Worm (Caenorhabditis elegans) whole organism, dauer: Measurements from ENCODE around the gene sams-3.

Experiments used
- unc-62 ChIP-seq: sonication (generic microtip); optimal IDR thresholded peaks from 2 replicates; lab custom pipeline; 2017; ENCODE audit warnings: missing biosample characterization, missing genetic modification reagents, missing genetic modification characterization

sams-3 gene

DNA sequence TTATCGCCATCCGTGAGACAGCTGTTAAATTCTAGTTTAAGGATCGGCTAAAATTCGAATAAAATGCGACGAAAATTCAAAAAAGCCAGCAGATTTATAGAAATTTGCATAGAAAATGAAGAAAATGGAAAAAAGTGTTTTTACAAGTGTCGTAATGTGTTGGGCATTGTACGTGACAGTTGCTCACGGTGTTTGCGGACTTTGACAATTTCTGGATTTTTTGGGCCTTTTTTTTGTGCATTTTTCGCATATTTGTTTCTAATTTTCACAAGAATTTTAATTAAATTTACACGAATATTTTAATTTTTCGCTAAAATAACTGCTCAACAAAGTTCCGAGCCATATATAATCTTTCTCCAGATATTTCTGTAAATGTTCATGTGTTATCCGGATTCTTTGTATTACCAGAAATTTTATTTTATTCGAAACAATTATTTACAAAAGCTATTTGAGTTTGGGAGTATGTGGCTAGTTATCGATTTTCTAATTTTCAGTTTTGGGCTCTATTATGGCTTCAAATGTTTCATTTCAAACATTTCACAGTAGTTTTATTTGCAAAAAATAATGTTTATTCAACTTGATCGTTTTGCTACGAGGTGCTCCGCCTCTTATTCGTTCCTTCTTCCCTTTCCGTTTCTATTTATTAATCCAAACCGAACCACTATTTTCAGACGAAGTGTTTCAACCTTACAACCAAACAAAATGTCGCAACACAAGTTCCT is at the start of gene sams-3:
TSS of gene sams-3 (plus strand) at position 672 of the 722 bp plus-strand sequence.
- no peak for TF ChIP-seq unc-62 (GFP tag; lab: Kevin White, UChicago)

- no peak for TF ChIP-seq unc-62 (GFP tag; lab: Kevin White, UChicago)
Observed at ce11 chrIV:5799577-5799976, 48.9 kb upstream of the sams-3 start.

DNA sequence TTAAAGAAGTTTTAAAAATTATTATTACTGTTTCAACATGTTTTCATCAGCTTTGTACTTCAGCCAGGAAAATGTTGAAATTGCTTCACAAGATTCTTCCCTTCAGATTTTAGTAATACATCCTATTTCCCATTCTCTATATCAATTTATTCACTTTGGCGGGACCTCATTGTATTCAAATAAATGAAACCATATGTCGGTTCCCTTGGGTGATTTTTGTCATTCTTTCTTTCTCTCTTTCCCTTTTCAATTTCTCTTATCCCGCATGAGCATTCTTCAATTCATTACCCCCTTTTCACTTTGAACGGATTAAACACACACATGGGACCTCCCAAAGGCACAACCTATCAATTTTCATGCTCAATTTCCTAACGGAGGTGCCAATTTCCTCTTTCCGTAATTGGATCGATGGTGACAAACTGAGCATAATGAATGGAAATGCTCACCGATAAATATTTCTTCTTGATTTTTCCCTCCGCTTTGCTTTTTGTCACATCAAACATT is 44.9 kb upstream of the sams-3 start:
- no peak for TF ChIP-seq unc-62 (GFP tag; lab: Kevin White, UChicago)

- TF ChIP-seq unc-62 (GFP tag; lab: Kevin White, UChicago), result no peak
Observed at ce11 chrIV:5805477-5805876, 43.0 kb upstream of the sams-3 start.

- no peak for TF ChIP-seq unc-62 (GFP tag; lab: Kevin White, UChicago)
Observed at ce11 chrIV:5806348-5806747, 42.1 kb upstream of the sams-3 start.

ce11 chrIV:5806909-5807308 is 41.5 kb upstream of the sams-3 start, which contains the start of gene lntl-1:
Gene lntl-1 (minus strand): TSS chrIV:5807093.
- no peak for TF ChIP-seq unc-62 (GFP tag; lab: Kevin White, UChicago)

DNA sequence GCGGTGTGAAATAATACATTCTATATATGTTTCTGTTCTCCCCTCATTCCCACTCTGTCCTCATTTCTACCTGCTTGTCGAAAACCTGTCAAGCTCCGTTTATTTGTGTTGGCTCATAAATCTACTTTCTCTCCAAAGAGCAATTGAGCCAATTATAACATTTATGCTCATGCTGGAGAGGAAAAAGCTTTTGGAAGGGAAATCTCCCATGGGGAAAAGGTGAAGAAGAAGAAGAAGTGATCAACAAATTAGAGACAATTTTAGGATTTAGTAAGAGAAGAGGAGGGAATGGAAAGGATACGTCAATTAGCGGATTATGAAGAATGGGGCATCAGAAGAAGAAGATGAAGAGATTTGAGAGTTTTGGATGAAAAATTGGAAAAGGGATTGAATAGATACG is 38.7 kb upstream of the sams-3 start:
- no peak for TF ChIP-seq unc-62 (GFP tag; lab: Kevin White, UChicago)

DNA sequence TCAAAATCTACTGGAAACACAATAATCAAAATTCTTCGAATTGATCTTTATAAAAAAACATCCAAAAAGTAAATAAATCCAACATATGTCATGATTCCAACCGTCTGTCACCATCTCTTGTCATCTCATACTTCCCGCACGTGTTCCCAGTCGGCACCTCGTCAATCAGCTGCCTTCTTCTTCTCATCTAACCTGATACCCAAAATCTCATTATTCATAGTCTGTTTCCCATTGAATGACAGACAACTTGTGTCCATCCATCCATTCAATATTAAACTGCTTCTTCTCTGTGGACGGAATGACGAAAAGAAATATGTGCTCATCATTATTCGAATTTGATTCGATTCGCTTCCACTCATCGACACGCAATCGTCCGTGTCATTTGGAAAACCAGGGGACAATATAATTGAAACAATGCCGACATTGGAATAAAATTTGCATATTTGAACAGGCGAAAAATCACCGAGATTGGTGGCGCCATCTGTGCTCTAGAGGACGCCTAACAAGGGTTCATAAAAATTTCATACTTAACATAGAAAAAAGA is 37.3 kb upstream of the sams-3 start:
- TF ChIP-seq unc-62 (GFP tag; lab: Kevin White, UChicago), result no peak

DNA sequence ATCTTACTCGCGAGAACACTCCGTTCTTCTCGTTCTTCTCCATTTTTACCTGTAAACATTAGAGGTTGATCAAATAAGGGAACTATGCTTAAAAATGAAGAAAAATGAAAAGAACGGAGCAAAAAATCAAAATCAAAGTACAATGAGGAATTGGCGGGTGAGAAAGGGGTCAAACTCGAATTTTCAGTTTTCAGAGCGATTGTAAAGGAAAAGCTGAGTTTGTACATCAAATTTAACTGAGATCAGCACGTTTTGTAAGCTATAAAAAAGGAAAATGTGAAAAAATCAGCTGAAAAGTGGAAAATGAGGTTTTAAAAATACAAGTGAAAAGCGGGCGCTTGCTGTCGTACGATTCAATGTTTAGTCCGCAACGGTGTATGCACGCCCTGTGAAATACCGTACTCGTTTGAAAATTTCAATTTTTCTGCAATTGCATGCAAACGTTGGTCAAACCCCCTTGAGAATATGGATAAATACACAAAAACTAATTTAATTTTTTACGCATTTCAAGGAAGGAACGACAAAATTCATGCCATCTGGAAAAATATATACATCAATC is 34.3 kb upstream of the sams-3 start, which contains the start of gene oops-1:
TSS of gene oops-1 (minus strand) at position 51 of the 559 bp plus-strand sequence.
- no peak for TF ChIP-seq unc-62 (GFP tag; lab: Kevin White, UChicago)

DNA sequence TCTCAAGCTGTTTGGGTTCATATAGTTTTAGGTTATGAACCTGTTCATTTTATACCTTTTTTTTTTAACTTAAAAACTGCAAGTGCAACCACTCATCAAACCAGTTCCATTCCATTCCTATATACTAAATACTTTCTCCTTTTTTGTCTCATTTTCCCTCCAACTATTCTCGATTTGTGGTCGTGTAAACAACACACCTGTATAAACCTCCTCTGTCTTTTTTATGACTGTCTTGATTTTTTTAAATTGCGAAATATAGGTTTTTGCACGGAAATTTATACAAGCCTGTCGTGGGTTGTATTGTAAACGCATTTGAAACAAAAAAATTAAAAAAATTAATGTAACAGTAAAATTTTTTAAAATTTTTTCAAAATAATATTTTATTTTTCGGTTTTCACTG is 32.0 kb upstream of the sams-3 start:
- no peak for TF ChIP-seq unc-62 (GFP tag; lab: Kevin White, UChicago)

- no peak for TF ChIP-seq unc-62 (GFP tag; lab: Kevin White, UChicago)
Observed at ce11 chrIV:5817459-5817858, 31.0 kb upstream of the sams-3 start.

DNA sequence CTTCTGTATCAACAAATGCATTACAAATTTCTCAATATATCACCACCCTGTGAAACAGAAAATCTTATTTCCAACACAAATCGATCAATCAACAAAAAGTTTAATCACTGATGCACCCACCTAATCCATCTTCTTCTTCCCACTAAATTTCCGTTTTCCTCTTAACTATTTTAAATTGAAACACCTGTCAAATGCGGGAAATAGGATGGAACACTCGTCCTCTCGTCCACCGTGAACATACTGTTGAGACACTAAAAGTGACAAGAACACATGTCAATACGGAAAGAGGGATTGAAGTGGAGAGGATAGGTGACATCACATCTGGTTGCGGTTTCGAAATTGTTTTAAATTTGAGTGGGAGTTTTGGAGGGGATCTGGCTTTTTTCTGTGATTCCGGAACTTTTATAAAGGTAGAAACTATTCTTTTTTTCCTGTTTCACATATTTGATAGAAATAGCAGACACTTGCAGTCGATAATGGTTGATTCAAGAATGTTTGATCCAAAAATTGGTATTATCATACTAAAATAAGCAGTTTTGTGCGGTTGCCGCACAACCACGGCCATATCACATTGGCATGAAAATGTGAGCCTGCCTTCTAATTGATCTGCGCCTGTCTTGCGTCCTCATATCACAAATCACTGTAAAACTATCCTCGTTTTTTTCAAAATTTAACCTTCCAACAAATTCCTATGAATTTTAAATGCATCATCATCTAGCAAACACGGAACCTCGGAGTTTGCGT is 28.2 kb upstream of the sams-3 start:
- TF ChIP-seq unc-62 (GFP tag; lab: Kevin White, UChicago), result no peak

ce11 chrIV:5820953-5821352 is 27.5 kb upstream of the sams-3 start:
- no peak for TF ChIP-seq unc-62 (GFP tag; lab: Kevin White, UChicago)

ce11 chrIV:5821997-5822396 is 26.5 kb upstream of the sams-3 start:
- TF ChIP-seq unc-62 (GFP tag; lab: Kevin White, UChicago), result no peak

ce11 chrIV:5824493-5824892 is 24.0 kb upstream of the sams-3 start, which contains the start of gene egal-1:
Gene egal-1 (plus strand): TSS chrIV:5824793.
- no peak for TF ChIP-seq unc-62 (GFP tag; lab: Kevin White, UChicago)

ce11 chrIV:5832801-5833200 is 15.7 kb upstream of the sams-3 start:
- no peak for TF ChIP-seq unc-62 (GFP tag; lab: Kevin White, UChicago)
